Worm (Caenorhabditis elegans): ENCODE measurements around the gene T25D10.4.

DNA sequence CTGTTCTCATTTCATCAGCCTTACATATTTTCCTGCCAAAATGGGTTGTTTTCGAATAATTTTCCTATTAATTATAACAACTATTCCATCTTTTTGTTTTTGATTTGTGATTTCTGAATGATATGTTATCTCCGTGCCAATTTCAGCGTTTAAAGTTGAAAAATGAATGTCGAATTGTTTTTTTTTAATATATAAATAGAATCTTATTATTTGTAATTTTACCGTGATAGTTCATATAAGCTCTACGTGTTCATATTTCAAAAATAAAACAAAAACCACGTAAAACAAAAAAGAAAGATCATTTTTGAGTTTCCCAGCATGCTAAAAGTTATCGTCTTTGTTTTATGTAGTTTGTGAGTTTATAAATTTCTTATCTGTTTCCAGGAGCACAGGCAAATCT lies 33.6 kb upstream of the T25D10.4 start, which contains the start of gene K06A1.2:
- TF ChIP-seq ama-1 (optimal IDR thresholded peaks at IDR 0.05) (no peak), tbx-37 (GFP tag; conservative IDR thresholded peaks at IDR 0.05) (no peak), hmbx-1 (tag; optimal IDR thresholded peaks at IDR 0.05) (no peak), ets-7 (tag; optimal IDR thresholded peaks at IDR 0.05) (no peak), B0310.2 (tag; optimal IDR thresholded peaks at IDR 0.05) (no peak), ceh-13 (GFP tag; optimal IDR thresholded peaks at IDR 0.05) (no peak)
